Fruit fly (Drosophila melanogaster) whole organism, wandering third instar larva: ENCODE measurements around the gene TwdlZ.
A peak's percentile ranks its signal among the peaks of the same experiment; 100 is the strongest.

Experiments
- Dfd ChIP-seq: fragments of >200 bp; optimal IDR thresholded peaks from 2 replicates; lab custom pipeline; 2017; ENCODE audit warnings: missing biosample characterization, missing genetic modification characterization
- Hnf4 ChIP-seq: fragments of 200-800 bp; sonication (Bioruptor generic); optimal IDR thresholded peaks from 2 replicates; lab custom pipeline; 2016; ENCODE audit warnings: missing biosample characterization, mild to moderate bottlenecking, missing genetic modification characterization
- N ChIP-seq: fragments of >200 bp; optimal IDR thresholded peaks from 2 replicates; lab custom pipeline; 2018; ENCODE audit warnings: missing biosample characterization, missing external identifiers, missing genetic modification characterization
- jim ChIP-seq: fragments of 175-275, 200-325 bp; sonication (Bioruptor generic); optimal IDR thresholded peaks from 2 replicates; lab custom pipeline; 2016; ENCODE audit warnings: missing biosample characterization, mild to moderate bottlenecking, missing genetic modification characterization
- sv ChIP-seq: fragments of 200-800 bp; sonication (Bioruptor generic); optimal IDR thresholded peaks from 3 replicates; lab custom pipeline; 2016; ENCODE audit warnings: missing biosample characterization, missing genetic modification characterization

dm6 chrX:16723203-16724173 is 14.5 kb upstream of the TwdlZ start:
- no peak for TF ChIP-seq Dfd (GFP tag; lab: Kevin White, UChicago)
- TF ChIP-seq N (GFP tag; lab: Kevin White, UChicago): no peak
- no peak for TF ChIP-seq jim (GFP tag; lab: Kevin White, UChicago)
- peak; percentile 74 for TF ChIP-seq sv (GFP tag; lab: Kevin White, UChicago)
- peak; percentile 49 for TF ChIP-seq Hnf4
